Fruit fly (Drosophila melanogaster): Measurements from ENCODE around the gene path.

The path gene

dm6 chr3L:9468261-9468890, 36.8 kb downstream of the path start:
- TF ChIP-seq CG7045 (GFP tag; optimal IDR thresholded peaks at IDR 0.05) (peak; percentile 36), bab1 (GFP tag; optimal IDR thresholded peaks at IDR 0.05) (peak; percentile 3), CG12768 (GFP tag; optimal IDR thresholded peaks at IDR 0.05) (no peak)

DNA sequence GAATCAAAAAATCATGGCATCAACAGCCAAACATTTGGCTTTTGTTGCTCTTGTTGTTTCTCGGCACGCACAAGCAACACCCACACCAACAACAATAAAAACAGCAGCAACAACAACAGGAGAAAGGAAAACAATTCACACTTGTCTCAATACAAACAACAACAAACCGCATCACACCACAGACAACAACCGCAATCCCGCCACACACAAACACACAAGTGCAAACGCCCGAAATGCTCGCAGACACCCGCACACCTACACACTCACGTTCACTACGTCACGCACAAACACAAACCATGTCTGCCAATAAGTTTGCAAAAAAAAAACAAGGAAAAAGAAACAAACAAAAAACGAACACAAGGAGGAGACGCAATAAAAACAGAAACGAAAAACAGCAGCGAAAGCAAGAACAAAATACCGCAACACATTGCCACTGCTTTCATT, 37.3 kb downstream of the path start:
- TF ChIP-seq tj (GFP tag; optimal IDR thresholded peaks at IDR 0.05) (no peak), Hr96 (GFP tag; optimal IDR thresholded peaks at IDR 0.05) (no peak)

- TF ChIP-seq CG14711 (tag; optimal IDR thresholded peaks at IDR 0.05) (no peak), kay (GFP tag; ENCODE audit: borderline replicate concordance) (peak; percentile 78), CG7045 (GFP tag; optimal IDR thresholded peaks at IDR 0.05) (no peak), CG12768 (GFP tag; optimal IDR thresholded peaks at IDR 0.05) (no peak), CG11617 (GFP tag; optimal IDR thresholded peaks at IDR 0.05) (no peak)
These were observed 37.9 kb downstream of the path start for dm6 chr3L:9467267-9467666.

- peak; percentile 9 for TF ChIP-seq CG7101 (tag; optimal IDR thresholded peaks at IDR 0.05)
- TF ChIP-seq CG14711 (tag; optimal IDR thresholded peaks at IDR 0.05): no peak
- TF ChIP-seq ovo (GFP tag; optimal IDR thresholded peaks at IDR 0.05): no peak
- TF ChIP-seq kay (GFP tag; ENCODE audit: borderline replicate concordance): no peak
- TF ChIP-seq Hr96 (GFP tag; optimal IDR thresholded peaks at IDR 0.05): no peak
- peak; percentile 47 for TF ChIP-seq CG7045 (GFP tag; optimal IDR thresholded peaks at IDR 0.05)
- TF ChIP-seq toe (GFP tag; optimal IDR thresholded peaks at IDR 0.05): peak; percentile 42
- TF ChIP-seq cnc (optimal IDR thresholded peaks at IDR 0.05): no peak
- TF ChIP-seq Clk (GFP tag; optimal IDR thresholded peaks at IDR 0.05): peak; percentile 32
- no peak for TF ChIP-seq CG1620 (GFP tag; optimal IDR thresholded peaks at IDR 0.05)
- peak; percentile 32 for TF ChIP-seq CG33017 (tag; optimal IDR thresholded peaks at IDR 0.05)
- TF ChIP-seq Mnt (GFP tag; optimal IDR thresholded peaks at IDR 0.05): no peak
- TF ChIP-seq CG12768 (GFP tag; optimal IDR thresholded peaks at IDR 0.05): peak; percentile 24
- no peak for TF ChIP-seq bab1 (GFP tag; optimal IDR thresholded peaks at IDR 0.05)
- TF ChIP-seq Crg-1 (GFP tag; optimal IDR thresholded peaks at IDR 0.05): no peak
- TF ChIP-seq tj (GFP tag; optimal IDR thresholded peaks at IDR 0.05): no peak
- peak; percentile 34 for TF ChIP-seq CG11617 (GFP tag; optimal IDR thresholded peaks at IDR 0.05)
- TF ChIP-seq CG5204 (GFP tag; optimal IDR thresholded peaks at IDR 0.05): peak; percentile 57
- no peak for TF ChIP-seq cic (GFP tag; optimal IDR thresholded peaks at IDR 0.05)
- no peak for TF ChIP-seq pad (GFP tag; optimal IDR thresholded peaks at IDR 0.05)
These were observed 38.5 kb downstream of the path start for dm6 chr3L:9466595-9466994.

DNA sequence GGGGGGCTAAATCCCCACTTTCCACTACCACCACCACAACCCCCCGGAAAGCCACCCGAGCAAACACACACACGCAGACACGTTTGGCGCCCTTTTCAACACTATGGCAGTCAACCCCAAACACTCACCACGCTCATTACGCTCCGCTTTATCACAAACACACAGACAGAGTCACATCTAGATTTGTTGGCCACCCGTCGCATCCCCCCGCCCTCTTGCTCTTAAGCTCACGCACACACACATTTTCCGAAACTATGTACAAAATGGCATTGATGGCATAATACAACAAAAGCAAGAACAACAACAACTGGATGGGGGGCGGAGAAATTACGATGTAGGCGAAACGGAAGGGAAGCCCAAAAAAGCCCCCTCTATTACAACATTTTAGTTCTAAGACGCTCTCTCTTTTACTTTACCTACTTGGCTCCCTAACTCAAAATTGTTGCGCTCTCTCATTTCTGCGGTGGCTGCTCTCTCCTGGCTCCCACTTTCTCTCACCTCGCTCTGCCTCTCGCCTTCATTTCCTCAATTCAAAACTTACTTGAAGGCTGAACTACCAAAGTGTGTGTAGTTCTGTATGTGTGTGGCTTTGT, 39.4 kb downstream of the path start:
- TF ChIP-seq pad (GFP tag; optimal IDR thresholded peaks at IDR 0.05) (peak; percentile 8), toe (GFP tag; optimal IDR thresholded peaks at IDR 0.05) (no peak), cic (GFP tag; optimal IDR thresholded peaks at IDR 0.05) (peak; percentile 12), CG12768 (GFP tag; optimal IDR thresholded peaks at IDR 0.05) (peak; percentile 40), CG7045 (GFP tag; optimal IDR thresholded peaks at IDR 0.05) (no peak), Hr96 (GFP tag; optimal IDR thresholded peaks at IDR 0.05) (no peak)

dm6 chr3L:9462794-9463193, 42.3 kb downstream of the path start:
- TF ChIP-seq Clk (GFP tag; optimal IDR thresholded peaks at IDR 0.05) (no peak), CG11617 (GFP tag; optimal IDR thresholded peaks at IDR 0.05) (no peak), kay (GFP tag; ENCODE audit: borderline replicate concordance) (no peak), toe (GFP tag; optimal IDR thresholded peaks at IDR 0.05) (no peak), CG7101 (tag; optimal IDR thresholded peaks at IDR 0.05) (no peak), CG1620 (GFP tag; optimal IDR thresholded peaks at IDR 0.05) (no peak), ovo (GFP tag; optimal IDR thresholded peaks at IDR 0.05) (no peak), pad (GFP tag; optimal IDR thresholded peaks at IDR 0.05) (no peak), CG5204 (GFP tag; optimal IDR thresholded peaks at IDR 0.05) (no peak), tj (GFP tag; optimal IDR thresholded peaks at IDR 0.05) (no peak), Hr96 (GFP tag; optimal IDR thresholded peaks at IDR 0.05) (no peak), CG7045 (GFP tag; optimal IDR thresholded peaks at IDR 0.05) (no peak), CG33017 (tag; optimal IDR thresholded peaks at IDR 0.05) (no peak), cic (GFP tag; optimal IDR thresholded peaks at IDR 0.05) (no peak), CG12768 (GFP tag; optimal IDR thresholded peaks at IDR 0.05) (no peak), bab1 (GFP tag; optimal IDR thresholded peaks at IDR 0.05) (no peak), cnc (optimal IDR thresholded peaks at IDR 0.05) (no peak), Mnt (GFP tag; optimal IDR thresholded peaks at IDR 0.05) (no peak), Crg-1 (GFP tag; optimal IDR thresholded peaks at IDR 0.05) (no peak), CG14711 (tag; optimal IDR thresholded peaks at IDR 0.05) (no peak)

dm6 chr3L:9462247-9462769, 42.8 kb downstream of the path start:
- TF ChIP-seq CG12768 (GFP tag; optimal IDR thresholded peaks at IDR 0.05) (peak; percentile 90), Hr96 (GFP tag; optimal IDR thresholded peaks at IDR 0.05) (peak; percentile 72), CG14711 (tag; optimal IDR thresholded peaks at IDR 0.05) (peak; percentile 82), toe (GFP tag; optimal IDR thresholded peaks at IDR 0.05) (peak; percentile 70), CG33017 (tag; optimal IDR thresholded peaks at IDR 0.05) (peak; percentile 94), cnc (optimal IDR thresholded peaks at IDR 0.05) (no peak), CG11617 (GFP tag; optimal IDR thresholded peaks at IDR 0.05) (peak; percentile 90), tj (GFP tag; optimal IDR thresholded peaks at IDR 0.05) (peak; percentile 47), bab1 (GFP tag; optimal IDR thresholded peaks at IDR 0.05) (peak; percentile 89), ovo (GFP tag; optimal IDR thresholded peaks at IDR 0.05) (no peak), CG7101 (tag; optimal IDR thresholded peaks at IDR 0.05) (peak; percentile 91), Crg-1 (GFP tag; optimal IDR thresholded peaks at IDR 0.05) (peak; percentile 10), cic (GFP tag; optimal IDR thresholded peaks at IDR 0.05) (peak; percentile 52), Clk (GFP tag; optimal IDR thresholded peaks at IDR 0.05) (peak; percentile 32), Mnt (GFP tag; optimal IDR thresholded peaks at IDR 0.05) (peak; percentile 54), CG1620 (GFP tag; optimal IDR thresholded peaks at IDR 0.05) (peak; percentile 14), kay (GFP tag; ENCODE audit: borderline replicate concordance) (peak; percentile 81), CG5204 (GFP tag; optimal IDR thresholded peaks at IDR 0.05) (peak; percentile 79), pad (GFP tag; optimal IDR thresholded peaks at IDR 0.05) (peak; percentile 56), CG7045 (GFP tag; optimal IDR thresholded peaks at IDR 0.05) (peak; percentile 92)
